Worm (Caenorhabditis elegans) whole organism, L3 larva: Measurements from ENCODE around the gene W07G4.5.

Experiments
- ama-1 ChIP-seq: fragments of 150-350 bp; optimal IDR thresholded peaks from 2 replicates; lab custom pipeline; 2018
- elt-2 ChIP-seq: sonication (generic microtip); optimal IDR thresholded peaks from 2 replicates; lab custom pipeline; 2016; ENCODE audit warnings: missing genetic modification reagents, mild to moderate bottlenecking, missing genetic modification characterization, missing compliant biosample characterization
- nhr-12 ChIP-seq: fragments of 150-350 bp; optimal IDR thresholded peaks from 2 replicates; lab custom pipeline; 2014; ENCODE audit warnings: missing biosample characterization, missing genetic modification characterization
- nhr-23 ChIP-seq: fragments of 150-350 bp; optimal IDR thresholded peaks from 2 replicates; lab custom pipeline; 2014; ENCODE audit warnings: missing biosample characterization, missing genetic modification reagents, missing genetic modification characterization
- sea-2 ChIP-seq: fragments of 150-350 bp; sonication (generic microtip); optimal IDR thresholded peaks from 4 replicates; lab custom pipeline; 2014; ENCODE audit warnings: missing biosample characterization, missing genetic modification reagents, missing genetic modification characterization
- snpc-4 ChIP-seq: fragments of 150-350 bp; optimal IDR thresholded peaks from 2 replicates; lab custom pipeline; 2014; ENCODE audit warnings: missing biosample characterization, missing genetic modification characterization

DNA sequence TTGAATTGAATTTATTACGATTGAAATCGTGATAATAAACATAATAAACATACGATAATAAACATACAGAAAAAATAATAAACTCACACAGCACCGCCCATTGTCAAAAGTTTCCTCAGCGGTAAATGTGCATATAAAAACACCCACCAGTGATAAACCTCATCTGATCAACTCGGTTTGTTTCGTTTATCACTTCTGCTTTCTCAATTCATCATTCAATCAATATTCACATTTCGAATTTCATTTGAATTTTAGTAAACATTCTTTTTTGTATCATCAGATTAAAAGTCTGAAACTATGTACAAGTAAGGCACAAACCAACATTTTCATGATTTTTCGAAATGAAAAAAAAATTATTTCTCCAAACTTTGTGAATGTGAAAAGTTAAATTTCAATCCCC lies 34.6 kb upstream of the W07G4.5 start, which contains the start of gene try-10:
- TF ChIP-seq ama-1 (lab: Kevin White, UChicago) (no peak), elt-2 (tag; lab: Kevin White, UChicago) (no peak), snpc-4 (tag; lab: Kevin White, UChicago) (no peak), nhr-23 (no peak), nhr-12 (tag; lab: Kevin White, UChicago) (no peak), sea-2 (GFP tag; lab: Kevin White, UChicago) (no peak)
